Fruit fly (Drosophila melanogaster) Kc167 (cell line): Measurements from ENCODE around the gene CG14253.

Source experiments
- h ChIP-seq: fragments of >200 bp; optimal IDR thresholded peaks from 3 replicates; lab custom pipeline; 2018; ENCODE audit warnings: missing external identifiers
- insv ChIP-seq: fragments of >200 bp; optimal IDR thresholded peaks from 3 replicates; lab custom pipeline; 2018; ENCODE audit warnings: missing external identifiers

DNA sequence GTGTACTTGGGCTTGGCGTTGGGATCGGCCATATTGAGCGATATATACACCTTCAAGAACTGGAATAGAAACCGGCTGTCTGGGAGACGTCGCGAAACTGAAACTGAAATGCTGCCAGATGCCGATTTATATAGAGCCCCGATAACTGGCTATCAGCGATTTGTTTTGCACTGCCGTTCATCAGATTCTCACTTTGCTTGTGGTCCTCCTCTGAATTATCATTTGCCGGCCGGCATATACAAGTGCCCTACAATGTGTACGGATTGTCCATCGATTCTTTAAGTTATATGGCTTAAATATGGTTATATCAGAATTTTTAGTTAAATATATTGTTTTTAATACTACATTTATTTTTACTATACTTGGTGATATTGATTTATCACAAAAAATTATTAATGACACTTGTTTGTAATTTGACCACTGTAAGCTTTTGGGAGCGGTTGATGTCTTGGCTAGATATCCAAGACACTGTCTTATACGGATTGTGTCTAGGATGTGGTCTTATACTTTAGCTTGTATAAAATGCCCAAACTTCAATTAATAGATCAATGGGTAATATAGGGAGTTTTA is 10.2 kb downstream of the CG14253 start, which contains the start of gene CG31075:
- TF ChIP-seq h, result no peak
- TF ChIP-seq insv (lab: Kevin White, UChicago), result no peak
